Worm (Caenorhabditis elegans) whole organism, young adult: Measurements from ENCODE around the gene Y54F10AM.11.
A peak's percentile ranks its signal among the peaks of the same experiment; 100 is the strongest.

ENCODE experiments used
- B0035.1 ChIP-seq: sonication (generic microtip); optimal IDR thresholded peaks from 2 replicates; lab custom pipeline; 2016; ENCODE audit warnings: missing genetic modification characterization, mild to moderate bottlenecking, missing compliant biosample characterization, missing genotype, missing genetic modification reagents
- B0336.3 ChIP-seq: fragments of 200-800 bp; sonication (Bioruptor generic); IDR thresholded peaks from 2 replicates; pipeline ENCODE4 v1.3.6; 2022; ENCODE audit warnings: missing genetic modification characterization, missing compliant biosample characterization
- D2030.7 ChIP-seq: fragments of 200-800 bp; sonication (Bioruptor generic); IDR thresholded peaks from 2 replicates; pipeline ENCODE4 v1.3.6; 2022; ENCODE audit warnings: missing genetic modification reagents, missing genetic modification characterization, missing compliant biosample characterization
- F10E7.11 ChIP-seq: sonication (generic microtip); optimal IDR thresholded peaks from 2 replicates; lab custom pipeline; 2017; ENCODE audit warnings: mild to moderate bottlenecking, missing genetic modification characterization, moderate library complexity, missing compliant biosample characterization
- F33H1.4 ChIP-seq: fragments of 200-800 bp; sonication (Bioruptor generic); IDR thresholded peaks from 2 replicates; pipeline ENCODE4 v1.3.6; 2022; ENCODE audit warnings: missing genetic modification reagents, missing genetic modification characterization, missing compliant biosample characterization
- F49E8.2 ChIP-seq: sonication (generic microtip); optimal IDR thresholded peaks from 3 replicates; lab custom pipeline; 2017; ENCODE audit warnings: missing genetic modification characterization, mild to moderate bottlenecking, missing compliant biosample characterization, antibody characterized with exemption, moderate library complexity; ENCODE audit not compliant: insufficient read depth
- F57A8.1 ChIP-seq: fragments of 200-800 bp; sonication (Bioruptor generic); optimal IDR thresholded peaks from 2 replicates; lab custom pipeline; 2018; ENCODE audit warnings: mild to moderate bottlenecking, missing genetic modification characterization, moderate library complexity, missing compliant biosample characterization
- K11D2.4 ChIP-seq: fragments of 200-800 bp; sonication (Bioruptor generic); IDR thresholded peaks from 2 replicates; pipeline ENCODE4 v1.3.6; 2022; ENCODE audit warnings: missing genetic modification reagents, missing genetic modification characterization, missing compliant biosample characterization
- aptf-2 ChIP-seq: fragments of 200-800 bp; sonication (Bioruptor generic); conservative IDR thresholded peaks from 2 replicates; pipeline ENCODE4 v1.3.6; 2022; ENCODE audit warnings: missing genetic modification reagents, missing genetic modification characterization, missing compliant biosample characterization
- aptf-3 ChIP-seq: fragments of 200-800 bp; sonication (Bioruptor generic); IDR thresholded peaks from 2 replicates; pipeline ENCODE4 v1.3.6; 2022; ENCODE audit warnings: missing genetic modification characterization, missing compliant biosample characterization
- atf-7 ChIP-seq: sonication (generic microtip); optimal IDR thresholded peaks from 2 replicates; lab custom pipeline; 2017; ENCODE audit warnings: mild to moderate bottlenecking, missing genetic modification characterization, missing compliant biosample characterization
- bed-1 ChIP-seq: fragments of 200-800 bp; sonication (Bioruptor generic); IDR thresholded peaks from 2 replicates; pipeline ENCODE4 v1.3.6; 2022; ENCODE audit warnings: missing genetic modification reagents, missing genetic modification characterization, missing compliant biosample characterization
- ceh-91 ChIP-seq: fragments of 200-800 bp; sonication (Bioruptor generic); IDR thresholded peaks from 2 replicates; pipeline ENCODE4 v1.3.6; 2022; ENCODE audit warnings: missing genetic modification reagents, missing genetic modification characterization, missing compliant biosample characterization
- chd-7 ChIP-seq: sonication (generic microtip); optimal IDR thresholded peaks from 2 replicates; lab custom pipeline; 2016; ENCODE audit warnings: mild to moderate bottlenecking, missing genetic modification characterization, moderate library complexity, missing compliant biosample characterization
- dox-1 ChIP-seq: fragments of 200-800 bp; sonication (Bioruptor generic); IDR thresholded peaks from 2 replicates; pipeline ENCODE4 v1.3.6; 2022; ENCODE audit warnings: missing genetic modification reagents, missing genetic modification characterization, missing compliant biosample characterization
- dpff-1 ChIP-seq: sonication (generic microtip); optimal IDR thresholded peaks from 2 replicates; lab custom pipeline; 2017; ENCODE audit warnings: mild to moderate bottlenecking, missing genetic modification characterization, missing compliant biosample characterization
- efl-1 ChIP-seq: fragments of 150-350 bp; optimal IDR thresholded peaks from 2 replicates; lab custom pipeline; 2014; ENCODE audit warnings: missing biosample characterization, missing genetic modification reagents, missing genetic modification characterization
- egl-44 ChIP-seq: fragments of 200-800 bp; sonication (Bioruptor generic); IDR thresholded peaks from 2 replicates; pipeline ENCODE4 v1.3.6; 2022; ENCODE audit warnings: missing genetic modification reagents, missing genetic modification characterization, missing compliant biosample characterization
- ekl-4 ChIP-seq: fragments of 200-800 bp; sonication (Bioruptor generic); IDR thresholded peaks from 2 replicates; pipeline ENCODE4 v1.3.6; 2022; ENCODE audit warnings: missing genetic modification reagents, missing genetic modification characterization, missing compliant biosample characterization
- ets-4 ChIP-seq: fragments of 200-800 bp; sonication (Bioruptor generic); optimal IDR thresholded peaks from 2 replicates; lab custom pipeline; 2018; ENCODE audit warnings: mild to moderate bottlenecking, missing genetic modification characterization, missing compliant biosample characterization
- gei-17 ChIP-seq: fragments of 200-800 bp; sonication (Bioruptor generic); optimal IDR thresholded peaks from 2 replicates; lab custom pipeline; 2018; ENCODE audit warnings: mild to moderate bottlenecking, missing genetic modification characterization, missing compliant biosample characterization
- hmg-1.2 ChIP-seq: fragments of 200-800 bp; sonication (Bioruptor generic); IDR thresholded peaks from 2 replicates; pipeline ENCODE4 v1.3.6; 2022; ENCODE audit warnings: missing genetic modification reagents, missing genetic modification characterization, missing compliant biosample characterization
- lag-1 ChIP-seq: fragments of 200-800 bp; sonication (Bioruptor generic); IDR thresholded peaks from 2 replicates; pipeline ENCODE4 v1.3.6; 2022; ENCODE audit warnings: missing genetic modification reagents, missing genetic modification characterization, missing compliant biosample characterization
- let-526 ChIP-seq: fragments of 200-800 bp; sonication (Bioruptor generic); IDR thresholded peaks from 2 replicates; pipeline ENCODE4 v1.3.6; 2022; ENCODE audit warnings: missing genetic modification reagents, missing genetic modification characterization, missing compliant biosample characterization
- lsl-1 ChIP-seq: fragments of 200-800 bp; sonication (Bioruptor generic); optimal IDR thresholded peaks from 2 replicates; lab custom pipeline; 2018; ENCODE audit warnings: mild to moderate bottlenecking, missing genetic modification characterization, moderate library complexity, missing compliant biosample characterization
- lsy-27 ChIP-seq: sonication (generic microtip); optimal IDR thresholded peaks from 2 replicates; lab custom pipeline; 2017; ENCODE audit warnings: missing genetic modification characterization, mild to moderate bottlenecking, missing compliant biosample characterization, antibody characterized with exemption, missing genotype, borderline replicate concordance; ENCODE audit not compliant: insufficient read depth
- madf-10 ChIP-seq: sonication (generic microtip); optimal IDR thresholded peaks from 2 replicates; lab custom pipeline; 2016; ENCODE audit warnings: mild to moderate bottlenecking, missing genetic modification characterization, missing compliant biosample characterization
- madf-6 ChIP-seq: fragments of 200-800 bp; sonication (Bioruptor generic); IDR thresholded peaks from 2 replicates; pipeline ENCODE4 v1.3.6; 2022; ENCODE audit warnings: missing genetic modification reagents, missing genetic modification characterization, missing compliant biosample characterization
- madf-8 ChIP-seq: fragments of 200-800 bp; sonication (Bioruptor generic); conservative IDR thresholded peaks from 2 replicates; pipeline ENCODE4 v1.3.6; 2022; ENCODE audit warnings: missing genetic modification reagents, missing genetic modification characterization, missing compliant biosample characterization
- mel-28 ChIP-seq: sonication (generic microtip); optimal IDR thresholded peaks from 2 replicates; lab custom pipeline; 2016; ENCODE audit warnings: borderline replicate concordance, mild to moderate bottlenecking, missing genetic modification characterization, missing compliant biosample characterization
- nfya-2 ChIP-seq: fragments of 200-800 bp; sonication (Bioruptor generic); IDR thresholded peaks from 2 replicates; pipeline ENCODE4 v1.3.6; 2022; ENCODE audit warnings: missing genetic modification reagents, missing genetic modification characterization, missing compliant biosample characterization
- nfyb-1 ChIP-seq: fragments of 200-800 bp; sonication (Bioruptor generic); IDR thresholded peaks from 2 replicates; pipeline ENCODE4 v1.3.6; 2022; ENCODE audit warnings: missing genetic modification reagents, missing genetic modification characterization, missing compliant biosample characterization
- pbrm-1 ChIP-seq: fragments of 200-800 bp; sonication (Bioruptor generic); IDR thresholded peaks from 2 replicates; pipeline ENCODE4 v1.3.6; 2022; ENCODE audit warnings: missing genetic modification reagents, missing genetic modification characterization, missing compliant biosample characterization
- rpc-1 ChIP-seq, 2 experiments: fragments of 150-350 bp in 1 of 2; sonication (generic microtip) in 1 of 2; optimal IDR thresholded peaks; 2 replicates each; lab custom pipeline; 2014 to 2018; ENCODE audit warnings: missing biosample characterization in 1 of 2, missing genetic modification characterization in 1 of 2, missing genetic modification reagents in 1 of 2, missing genotype in 1 of 2
- snpc-1.3 ChIP-seq: sonication (generic microtip); optimal IDR thresholded peaks from 2 replicates; lab custom pipeline; 2017; ENCODE audit warnings: missing genetic modification characterization, mild to moderate bottlenecking, missing compliant biosample characterization, antibody characterized with exemption, moderate library complexity, missing genotype, missing genetic modification reagents; ENCODE audit not compliant: insufficient read depth
- tbp1 ChIP-seq: fragments of 200-800 bp; sonication (Bioruptor generic); optimal IDR thresholded peaks from 2 replicates; lab custom pipeline; 2018; ENCODE audit warnings: mild to moderate bottlenecking, missing genetic modification characterization, missing compliant biosample characterization
- xnd-1 ChIP-seq: sonication (generic microtip); optimal IDR thresholded peaks from 2 replicates; lab custom pipeline; 2016; ENCODE audit warnings: missing genotype, missing genetic modification reagents, missing genetic modification characterization, missing compliant biosample characterization

Gene Y54F10AM.11

DNA sequence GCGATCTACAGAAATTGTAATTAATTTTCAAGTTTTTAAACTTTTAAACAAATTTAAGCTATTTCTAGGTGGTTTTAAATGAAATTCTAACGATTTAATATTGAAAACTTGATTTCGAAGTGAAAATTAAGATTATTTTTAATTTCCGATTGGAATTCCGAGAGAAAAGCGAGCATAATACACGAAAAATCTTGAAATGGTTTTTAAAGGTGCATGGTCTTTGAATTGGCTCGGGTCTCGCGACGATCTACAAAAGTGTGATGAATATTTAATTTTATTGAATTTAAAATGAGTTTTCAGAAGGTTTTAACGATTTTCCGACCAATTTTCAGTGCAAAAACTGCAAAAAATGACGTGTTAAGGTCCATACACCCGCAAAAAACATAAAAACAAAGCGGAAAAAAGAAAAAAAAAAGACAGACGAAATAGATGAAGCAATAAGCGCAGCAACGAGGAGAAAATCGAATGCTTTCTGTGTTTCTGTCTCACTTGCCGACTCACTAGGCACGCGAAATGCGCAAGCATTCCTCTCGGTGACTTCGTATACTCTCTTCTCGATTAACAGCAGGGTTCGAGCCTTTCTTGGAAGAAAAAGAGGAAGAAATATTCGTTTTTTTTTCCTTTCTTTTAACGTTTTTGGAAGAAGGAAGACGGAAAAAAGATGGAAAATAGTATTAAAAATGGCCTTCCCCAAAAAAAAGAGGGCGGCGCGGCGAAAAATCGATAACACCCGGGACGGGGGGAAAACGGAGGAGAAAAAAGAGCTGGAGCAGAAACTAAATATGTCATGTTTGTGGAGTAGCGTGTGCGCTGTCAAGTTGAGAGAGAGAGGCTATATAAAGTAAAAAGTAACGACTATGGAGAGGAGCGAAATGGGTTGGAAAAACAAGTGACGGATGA, 12.8 kb upstream of the Y54F10AM.11 start (continued):
- TF ChIP-seq chd-7 (tag; lab: Kevin White, UChicago), result no peak
- TF ChIP-seq F49E8.2 (tag; lab: Kevin White, UChicago), result no peak
- TF ChIP-seq madf-8 (GFP tag; lab: Robert Waterston, UW), result peak; percentile 52
- TF ChIP-seq B0336.3 (GFP tag; lab: Robert Waterston, UW), result no peak
- TF ChIP-seq aptf-2, result no peak
- no peak for TF ChIP-seq K11D2.4 (GFP tag; lab: Robert Waterston, UW)
- peak; percentile 65 for TF ChIP-seq xnd-1 (tag; lab: Kevin White, UChicago)
- TF ChIP-seq rpc-1 (optimal IDR thresholded peaks at IDR 0.05; lab: Kevin White, UChicago), result no peak
- no peak for TF ChIP-seq rpc-1 (tag; optimal IDR thresholded peaks at IDR 0.05; lab: Kevin White, UChicago)
- peak; percentile 29; the same call in 1 of the 2 replicates for TF ChIP-seq D2030.7 (GFP tag; lab: Robert Waterston, UW)
- peak; percentile 13 for TF ChIP-seq madf-10 (tag; lab: Kevin White, UChicago)
- peak; percentile 43; the same call in 1 of the 2 replicates for TF ChIP-seq hmg-1.2 (GFP tag; lab: Robert Waterston, UW)
- no peak for TF ChIP-seq egl-44 (GFP tag; lab: Robert Waterston, UW)
- TF ChIP-seq pbrm-1 (GFP tag; lab: Robert Waterston, UW), result 0 out of 2 replicates have a peak, but pooled peaks have one; percentile 15
- TF ChIP-seq ekl-4 (GFP tag; lab: Robert Waterston, UW), result no peak
- no peak for TF ChIP-seq ets-4 (GFP tag; lab: Kevin White, UChicago)
- TF ChIP-seq bed-1 (GFP tag; lab: Robert Waterston, UW), result no peak
- TF ChIP-seq F33H1.4 (GFP tag; lab: Robert Waterston, UW), result peak; percentile 88
- TF ChIP-seq nfya-2 (GFP tag; lab: Robert Waterston, UW), result no peak
- no peak for TF ChIP-seq lsy-27 (tag; lab: Kevin White, UChicago)
- TF ChIP-seq lsl-1 (GFP tag; lab: Kevin White, UChicago), result peak; percentile 95
- no peak for TF ChIP-seq gei-17
- 0 out of 2 replicates have a peak, but pooled peaks have one; percentile 27 for TF ChIP-seq ceh-91 (GFP tag; lab: Robert Waterston, UW)
- no peak for TF ChIP-seq F57A8.1 (GFP tag; lab: Kevin White, UChicago)

DNA sequence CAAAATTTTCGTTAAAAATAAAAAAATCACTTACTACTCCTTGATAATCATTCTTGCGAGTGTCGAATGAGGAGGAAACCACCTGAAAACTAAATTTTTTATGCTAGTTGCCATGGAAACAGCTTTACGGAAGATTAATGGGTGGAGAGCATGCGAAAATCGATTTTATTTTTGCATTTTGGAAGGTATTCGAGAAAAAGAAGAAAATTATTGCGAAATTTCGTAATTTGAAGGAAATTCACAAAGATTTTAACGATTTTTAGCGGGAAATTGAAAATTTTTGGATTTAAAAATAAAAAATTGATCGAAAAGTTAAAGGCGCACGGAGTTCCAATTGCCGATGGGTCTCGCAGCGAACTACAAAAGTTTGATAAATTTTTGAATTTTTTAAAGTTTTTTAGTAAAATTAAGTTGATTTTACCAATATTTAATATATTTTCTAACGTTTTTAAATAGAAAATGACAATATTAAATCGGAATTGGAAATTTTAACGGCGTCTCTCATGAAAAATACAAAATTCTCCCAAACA, 11.9 kb upstream of the Y54F10AM.11 start, which contains the start of gene Y54F10AR.1:
Gene Y54F10AR.1 (minus strand): TSS at position 51 of the 530 bp plus-strand sequence.
- TF ChIP-seq atf-7 (tag; lab: Kevin White, UChicago), result no peak
- TF ChIP-seq lsl-1 (GFP tag; lab: Kevin White, UChicago), result no peak
- TF ChIP-seq madf-8 (GFP tag; lab: Robert Waterston, UW), result peak; percentile 44; the same call in 1 of the 2 replicates
- TF ChIP-seq lag-1 (GFP tag; lab: Robert Waterston, UW), result no peak
- peak; percentile 34; the same call in 1 of the 2 replicates for TF ChIP-seq ceh-91 (GFP tag; lab: Robert Waterston, UW)
- no peak for TF ChIP-seq dpff-1
- TF ChIP-seq efl-1 (GFP tag; lab: Kevin White, UChicago), result peak; percentile 33
- TF ChIP-seq F33H1.4 (GFP tag; lab: Robert Waterston, UW), result peak; percentile 71
- peak; percentile 71; the same call in 1 of the 2 replicates for TF ChIP-seq madf-6 (GFP tag; lab: Robert Waterston, UW)

DNA sequence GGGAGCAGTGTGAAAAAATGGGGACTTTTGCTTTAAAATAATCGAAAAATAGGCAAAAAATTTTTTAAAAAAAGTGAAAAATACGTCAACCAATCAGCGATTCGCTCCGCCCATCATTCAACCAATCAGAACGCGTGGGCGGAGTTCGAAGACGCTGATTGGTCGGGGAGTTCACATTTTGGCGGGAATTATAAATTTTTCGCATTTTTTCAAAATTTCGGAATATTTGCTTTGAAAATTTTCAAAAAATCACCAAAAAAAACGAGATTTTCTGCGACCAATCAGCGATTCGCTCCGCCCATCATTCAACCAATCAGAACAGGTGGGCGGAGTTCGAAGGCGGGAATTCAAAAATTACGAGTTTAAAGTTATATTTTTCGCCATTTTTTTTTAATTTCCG, 8.6 kb upstream of the Y54F10AM.11 start:
- TF ChIP-seq dox-1 (GFP tag; lab: Robert Waterston, UW), result no peak
- no peak for TF ChIP-seq atf-7 (tag; lab: Kevin White, UChicago)
- no peak for TF ChIP-seq snpc-1.3 (tag; lab: Kevin White, UChicago)
- peak; percentile 87; the same call in 1 of the 2 replicates for TF ChIP-seq nfyb-1 (GFP tag; lab: Robert Waterston, UW)
- TF ChIP-seq madf-6 (GFP tag; lab: Robert Waterston, UW), result 0 out of 2 replicates have a peak, but pooled peaks have one; percentile 26
- no peak for TF ChIP-seq aptf-3 (GFP tag; lab: Robert Waterston, UW)
- TF ChIP-seq madf-8 (GFP tag; lab: Robert Waterston, UW), result no peak
- no peak for TF ChIP-seq K11D2.4 (GFP tag; lab: Robert Waterston, UW)
- TF ChIP-seq tbp1 (GFP tag; lab: Kevin White, UChicago), result no peak
- TF ChIP-seq xnd-1 (tag; lab: Kevin White, UChicago), result no peak
- TF ChIP-seq let-526 (GFP tag; lab: Robert Waterston, UW), result no peak
- TF ChIP-seq mel-28, result no peak
- no peak for TF ChIP-seq B0035.1 (tag; lab: Kevin White, UChicago)
- no peak for TF ChIP-seq F10E7.11 (tag; lab: Kevin White, UChicago)
